Worm (Caenorhabditis elegans): ENCODE data around the gene irld-34.
A peak's percentile ranks its signal among the peaks of the same experiment; 100 is the strongest.

irld-34 gene

DNA sequence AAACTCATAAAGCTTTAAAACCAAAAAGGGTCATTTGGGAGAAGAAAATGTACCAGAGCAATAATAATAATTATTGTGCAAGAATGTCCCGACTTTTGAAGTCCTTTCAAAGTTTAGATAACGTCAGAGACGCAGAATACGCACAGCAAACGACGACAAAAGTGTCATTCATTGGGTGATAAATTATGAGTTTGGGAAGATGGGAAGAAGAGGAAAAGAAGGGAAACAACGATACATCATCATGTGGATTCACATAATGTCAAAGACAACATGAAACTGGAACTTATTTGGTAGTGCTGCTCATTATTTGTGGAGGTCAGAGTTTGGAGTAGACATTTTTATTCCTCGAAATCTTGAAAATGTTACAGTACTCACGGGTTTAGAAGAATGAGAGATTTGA is 23.0 kb downstream of the irld-34 start:
- peak; percentile 58 for TF ChIP-seq unc-62 (GFP tag; optimal IDR thresholded peaks at IDR 0.05)
- TF ChIP-seq pha-4 (tag; optimal IDR thresholded peaks at IDR 0.05) = no peak

DNA sequence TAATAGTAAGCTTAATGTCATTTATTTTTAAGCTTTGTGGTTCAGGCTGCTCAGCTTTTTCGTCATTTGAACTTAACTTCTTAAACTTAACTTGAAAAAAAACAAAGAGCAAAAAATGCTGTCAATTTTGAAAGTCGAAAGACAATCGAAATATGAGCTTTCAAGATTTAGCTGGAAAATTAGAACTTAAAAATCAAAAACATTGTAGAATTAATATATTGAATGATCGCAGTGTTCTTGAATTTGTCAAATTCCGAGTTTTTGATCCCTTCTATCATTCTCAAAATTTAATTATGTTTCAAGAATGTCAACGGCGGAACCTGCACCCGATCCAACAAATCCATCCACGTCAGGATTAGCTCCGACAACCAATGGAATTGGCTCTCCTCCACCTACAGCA is 26.4 kb downstream of the irld-34 start, which contains the start of gene tax-4:
Gene tax-4 (plus strand): TSS at position 301 of the 400 bp plus-strand sequence.
- no peak for TF ChIP-seq mls-2 (tag; optimal IDR thresholded peaks at IDR 0.05)
- TF ChIP-seq mep-1 (tag; optimal IDR thresholded peaks at IDR 0.05) = no peak
- TF ChIP-seq elt-3 (tag; optimal IDR thresholded peaks at IDR 0.05) = no peak
- no peak for TF ChIP-seq nhr-76 (tag; optimal IDR thresholded peaks at IDR 0.05)
- no peak for TF ChIP-seq zip-8 (tag; optimal IDR thresholded peaks at IDR 0.05)
- TF ChIP-seq pha-4 (tag; optimal IDR thresholded peaks at IDR 0.05) = no peak
- no peak for TF ChIP-seq nhr-12 (tag; optimal IDR thresholded peaks at IDR 0.05)
- no peak for TF ChIP-seq nhr-2 (tag; optimal IDR thresholded peaks at IDR 0.05)
- TF ChIP-seq ceh-43 (GFP tag; optimal IDR thresholded peaks at IDR 0.05) = no peak
- no peak for TF ChIP-seq tbx-8 (GFP tag; optimal IDR thresholded peaks at IDR 0.05)
- TF ChIP-seq M03D4.4 (tag; optimal IDR thresholded peaks at IDR 0.05) = no peak
- TF ChIP-seq ceh-83 (GFP tag; optimal IDR thresholded peaks at IDR 0.05) = no peak
- no peak for TF ChIP-seq ces-1 (GFP tag; optimal IDR thresholded peaks at IDR 0.05)
- TF ChIP-seq ztf-11 (tag; optimal IDR thresholded peaks at IDR 0.05) = no peak
- no peak for TF ChIP-seq lsy-2 (tag; optimal IDR thresholded peaks at IDR 0.05)
- no peak for TF ChIP-seq sem-2 (GFP tag; optimal IDR thresholded peaks at IDR 0.05)
- no peak for TF ChIP-seq lin-13 (tag; optimal IDR thresholded peaks at IDR 0.05)
- TF ChIP-seq elt-1 (tag; optimal IDR thresholded peaks at IDR 0.05; ENCODE audit: borderline replicate concordance, insufficient read depth) = no peak
- TF ChIP-seq lin-32 (GFP tag; optimal IDR thresholded peaks at IDR 0.05) = no peak

DNA sequence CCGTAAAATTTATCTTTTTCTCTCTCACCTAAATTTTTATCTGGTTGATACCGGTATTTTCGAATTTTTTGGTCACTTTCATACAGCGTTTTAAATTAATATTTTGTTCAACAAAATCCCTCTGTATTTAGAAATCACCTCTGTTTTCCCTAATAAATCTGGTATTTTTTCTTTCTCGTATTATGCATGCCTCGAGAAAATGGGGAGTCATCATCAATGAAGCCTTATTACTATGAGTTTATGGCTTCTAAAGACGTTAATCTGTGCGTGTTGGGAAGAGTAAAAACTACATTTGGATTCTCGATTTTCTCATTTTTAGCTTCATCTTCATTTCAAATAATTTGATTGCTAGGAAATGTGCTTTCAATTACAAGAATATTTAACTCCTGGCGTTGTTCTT is 30.9 kb downstream of the irld-34 start, which contains the start of gene ZC84.7:
Gene ZC84.7 (plus strand): TSS at position 301 of the 400 bp plus-strand sequence.
- TF ChIP-seq tbx-8 (GFP tag; optimal IDR thresholded peaks at IDR 0.05) (no peak), mep-1 (tag; optimal IDR thresholded peaks at IDR 0.05) (no peak), ham-2 (GFP tag; optimal IDR thresholded peaks at IDR 0.05) (no peak), lsy-2 (tag; optimal IDR thresholded peaks at IDR 0.05) (no peak), lin-32 (GFP tag; optimal IDR thresholded peaks at IDR 0.05) (no peak), lin-13 (tag; optimal IDR thresholded peaks at IDR 0.05) (no peak), nhr-237 (tag; optimal IDR thresholded peaks at IDR 0.05) (no peak), ztf-11 (tag; optimal IDR thresholded peaks at IDR 0.05) (no peak), mab-5 (tag; optimal IDR thresholded peaks at IDR 0.05) (no peak)

DNA sequence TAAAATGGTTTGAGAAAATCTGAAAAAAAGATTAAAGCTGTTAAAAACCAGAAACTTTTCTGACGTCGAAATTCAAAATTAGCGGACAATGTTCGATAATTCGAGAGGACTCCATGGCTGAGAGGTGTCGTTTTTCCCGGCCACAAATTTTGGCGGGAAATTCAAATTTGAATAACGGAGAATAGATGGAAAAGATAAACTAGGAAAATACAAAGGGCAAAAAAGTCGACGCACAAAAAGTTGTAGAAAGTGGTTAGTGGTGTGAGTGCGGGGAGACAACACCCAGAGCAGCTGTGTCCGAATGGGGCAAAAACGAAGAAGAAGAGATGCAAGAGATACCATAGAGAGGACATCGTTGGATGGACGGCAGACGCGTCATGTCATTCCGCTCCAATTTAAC is 36.2 kb downstream of the irld-34 start, which contains the start of gene cls-3:
Gene cls-3 (minus strand): TSS at position 19 of the 400 bp plus-strand sequence.
- no peak for TF ChIP-seq mab-5 (tag; optimal IDR thresholded peaks at IDR 0.05)
- TF ChIP-seq lin-32 (GFP tag; optimal IDR thresholded peaks at IDR 0.05) = no peak
- TF ChIP-seq cnd-1 (tag; optimal IDR thresholded peaks at IDR 0.05) = peak; percentile 35
- TF ChIP-seq mep-1 (tag; optimal IDR thresholded peaks at IDR 0.05) = no peak
- TF ChIP-seq ztf-11 (tag; optimal IDR thresholded peaks at IDR 0.05) = no peak
- peak; percentile 40 for TF ChIP-seq hlh-1 (tag; optimal IDR thresholded peaks at IDR 0.05)
- TF ChIP-seq ceh-83 (GFP tag; optimal IDR thresholded peaks at IDR 0.05) = peak; percentile 8
- TF ChIP-seq ceh-43 (GFP tag; optimal IDR thresholded peaks at IDR 0.05) = no peak
- TF ChIP-seq tbx-8 (GFP tag; optimal IDR thresholded peaks at IDR 0.05) = no peak
- no peak for TF ChIP-seq pha-4 (tag; optimal IDR thresholded peaks at IDR 0.05)
- no peak for TF ChIP-seq flh-1 (GFP tag; optimal IDR thresholded peaks at IDR 0.05)
- TF ChIP-seq ces-1 (GFP tag; optimal IDR thresholded peaks at IDR 0.05) = peak; percentile 20
- no peak for TF ChIP-seq unc-62 (GFP tag; optimal IDR thresholded peaks at IDR 0.05)
- TF ChIP-seq snpc-4 (tag; optimal IDR thresholded peaks at IDR 0.05) = no peak
- TF ChIP-seq ham-2 (GFP tag; optimal IDR thresholded peaks at IDR 0.05) = no peak
- TF ChIP-seq drap-1 (GFP tag; optimal IDR thresholded peaks at IDR 0.05) = no peak

DNA sequence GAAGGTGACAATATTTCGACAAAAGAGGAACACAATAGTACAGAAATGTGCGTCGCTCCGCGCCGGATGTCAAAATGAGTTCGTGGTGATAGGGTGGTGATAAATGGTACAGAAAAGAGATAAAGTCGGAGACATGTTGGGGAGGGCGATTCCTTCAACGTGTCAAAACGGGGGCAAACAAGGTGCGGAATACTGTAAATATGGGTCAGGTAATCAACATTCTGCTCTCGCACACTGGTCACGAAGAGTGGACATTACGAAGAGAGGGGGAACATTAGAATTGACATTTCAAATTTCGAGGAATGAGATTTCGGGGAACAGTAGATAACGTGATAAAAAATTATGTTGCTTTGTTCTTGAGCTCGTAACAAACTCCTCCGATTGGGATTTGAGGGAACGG is 44.7 kb downstream of the irld-34 start, which contains the start of gene ZC84.6:
Gene ZC84.6 (minus strand): TSS at position 101 of the 400 bp plus-strand sequence.
- no peak for TF ChIP-seq snpc-4 (tag; optimal IDR thresholded peaks at IDR 0.05)
- no peak for TF ChIP-seq mab-5 (tag; optimal IDR thresholded peaks at IDR 0.05)
- no peak for TF ChIP-seq M03D4.4 (tag; optimal IDR thresholded peaks at IDR 0.05)
- no peak for TF ChIP-seq nhr-28 (tag; optimal IDR thresholded peaks at IDR 0.05)
- no peak for TF ChIP-seq unc-39 (tag; optimal IDR thresholded peaks at IDR 0.05)
- no peak for TF ChIP-seq unc-62 (GFP tag; optimal IDR thresholded peaks at IDR 0.05)
- TF ChIP-seq lsy-2 (tag; optimal IDR thresholded peaks at IDR 0.05) = no peak
- TF ChIP-seq ces-1 (GFP tag; optimal IDR thresholded peaks at IDR 0.05) = no peak
- TF ChIP-seq blmp-1 (tag; optimal IDR thresholded peaks at IDR 0.05) = no peak
- TF ChIP-seq mep-1 (tag; optimal IDR thresholded peaks at IDR 0.05) = no peak
- no peak for TF ChIP-seq tbx-8 (GFP tag; optimal IDR thresholded peaks at IDR 0.05)
- no peak for TF ChIP-seq elt-1 (tag; optimal IDR thresholded peaks at IDR 0.05; ENCODE audit: borderline replicate concordance, insufficient read depth)
- no peak for TF ChIP-seq cnd-1 (tag; optimal IDR thresholded peaks at IDR 0.05)
- no peak for TF ChIP-seq bed-3 (GFP tag; optimal IDR thresholded peaks at IDR 0.05)
- no peak for TF ChIP-seq nhr-237 (tag; optimal IDR thresholded peaks at IDR 0.05)
- TF ChIP-seq drap-1 (GFP tag; optimal IDR thresholded peaks at IDR 0.05) = no peak
